Worm (Caenorhabditis elegans): ENCODE results near the gene ZK697.8.

ZK697.8 gene

ce11 chrV:1712471-1712870 is 36.5 kb downstream of the ZK697.8 start:
- peak; percentile 34; the same call in 1 of the 2 replicates for TF ChIP-seq C17E4.6 (GFP tag; IDR thresholded peaks at IDR 0.05)

- TF ChIP-seq hlh-12 (tag; optimal IDR thresholded peaks at IDR 0.05) (no peak), Y53F4B.3 (GFP tag; IDR thresholded peaks at IDR 0.05) (no peak), dpff-1 (tag; optimal IDR thresholded peaks at IDR 0.05) (no peak), ztf-25 (GFP tag; IDR thresholded peaks at IDR 0.05) (no peak), unc-62 (GFP tag; optimal IDR thresholded peaks at IDR 0.05) (no peak), fkh-3 (tag; optimal IDR thresholded peaks at IDR 0.05) (no peak), F23B12.7 (tag; optimal IDR thresholded peaks at IDR 0.05; ENCODE audit: insufficient read depth) (no peak), C17E4.6 (GFP tag; IDR thresholded peaks at IDR 0.05) (no peak), nfya-2 (GFP tag; IDR thresholded peaks at IDR 0.05) (no peak), B0336.3 (GFP tag; IDR thresholded peaks at IDR 0.05) (no peak), hlh-26 (GFP tag; conservative IDR thresholded peaks at IDR 0.05) (no peak), athp-1 (tag; optimal IDR thresholded peaks at IDR 0.05) (no peak)
Measured at ce11 chrV:1710909-1711308, 38.0 kb downstream of the ZK697.8 start, which contains the start of gene srw-100. Gene srw-100 (plus strand): TSS chrV:1711209.

ce11 chrV:1708441-1708840 is 40.5 kb downstream of the ZK697.8 start, which contains the start of gene srw-99:
Gene srw-99 (plus strand): TSS chrV:1708741.
- no peak for TF ChIP-seq zim-3 (tag; optimal IDR thresholded peaks at IDR 0.05)
- TF ChIP-seq ztf-18 (tag; optimal IDR thresholded peaks at IDR 0.05) = no peak
- TF ChIP-seq madf-8 (GFP tag; conservative IDR thresholded peaks at IDR 0.05) = no peak
- no peak for TF ChIP-seq somi-1 (GFP tag; optimal IDR thresholded peaks at IDR 0.05)
- TF ChIP-seq him-1 (tag; optimal IDR thresholded peaks at IDR 0.05) = no peak
- TF ChIP-seq lin-54 (GFP tag; optimal IDR thresholded peaks at IDR 0.05) = no peak
- no peak for TF ChIP-seq ceh-58 (GFP tag; IDR thresholded peaks at IDR 0.05)
- TF ChIP-seq hlh-26 (GFP tag; conservative IDR thresholded peaks at IDR 0.05) = no peak
- no peak for TF ChIP-seq ceh-27 (GFP tag; optimal IDR thresholded peaks at IDR 0.05)
- no peak for TF ChIP-seq tbp1 (GFP tag; optimal IDR thresholded peaks at IDR 0.05)

- TF ChIP-seq ets-4 (GFP tag; optimal IDR thresholded peaks at IDR 0.05) (no peak), madf-6 (GFP tag; IDR thresholded peaks at IDR 0.05) (peak; percentile 72), repo-1 (tag; optimal IDR thresholded peaks at IDR 0.05) (no peak), F33H1.4 (GFP tag; IDR thresholded peaks at IDR 0.05) (peak; percentile 73), lsl-1 (GFP tag; optimal IDR thresholded peaks at IDR 0.05) (peak; percentile 85), xnd-1 (tag; optimal IDR thresholded peaks at IDR 0.05) (peak; percentile 45), C06A6.2 (GFP tag; conservative IDR thresholded peaks at IDR 0.05) (no peak)
Measured at ce11 chrV:1701584-1702101, 47.3 kb downstream of the ZK697.8 start, which contains the start of gene srw-90. Gene srw-90 (plus strand): TSS chrV:1702051.

ce11 chrV:1699228-1699795 is 49.6 kb downstream of the ZK697.8 start:
- TF ChIP-seq K12H6.12 (tag; optimal IDR thresholded peaks at IDR 0.05) = no peak
- no peak for TF ChIP-seq mes-4 (tag; optimal IDR thresholded peaks at IDR 0.05)
- TF ChIP-seq cebp-1 (GFP tag; IDR thresholded peaks at IDR 0.05) = no peak
- no peak for TF ChIP-seq cebp-1 (tag; optimal IDR thresholded peaks at IDR 0.05)
- TF ChIP-seq mcd-1 (GFP tag; IDR thresholded peaks at IDR 0.05) = no peak
- peak; percentile 78 for TF ChIP-seq egrh-3 (GFP tag; IDR thresholded peaks at IDR 0.05)
- TF ChIP-seq madf-10 (tag; optimal IDR thresholded peaks at IDR 0.05) = no peak
- no peak for TF ChIP-seq hlh-12 (tag; optimal IDR thresholded peaks at IDR 0.05)
- no peak for TF ChIP-seq let-607 (tag; optimal IDR thresholded peaks at IDR 0.05)
- no peak for TF ChIP-seq ceh-91 (GFP tag; IDR thresholded peaks at IDR 0.05)
- TF ChIP-seq ztf-26 (tag; optimal IDR thresholded peaks at IDR 0.05) = no peak
- TF ChIP-seq tbp1 (GFP tag; optimal IDR thresholded peaks at IDR 0.05) = no peak
- TF ChIP-seq cebp-2 (GFP tag; IDR thresholded peaks at IDR 0.05) = no peak
- no peak for TF ChIP-seq ztf-25 (GFP tag; IDR thresholded peaks at IDR 0.05)
- TF ChIP-seq C17E4.6 (GFP tag; IDR thresholded peaks at IDR 0.05) = no peak
- no peak for TF ChIP-seq rpc-1 (optimal IDR thresholded peaks at IDR 0.05)
- no peak for TF ChIP-seq rpc-1 (tag; optimal IDR thresholded peaks at IDR 0.05)
- TF ChIP-seq fkh-3 (tag; optimal IDR thresholded peaks at IDR 0.05) = no peak
- TF ChIP-seq Y95B8A.8 (GFP tag; IDR thresholded peaks at IDR 0.05) = no peak
- no peak for TF ChIP-seq snpc-1.1 (tag; optimal IDR thresholded peaks at IDR 0.05; ENCODE audit: insufficient read depth)
